Fruit fly (Drosophila melanogaster): ENCODE results near the gene CrebA.

Gene CrebA

dm6 chr3L:15563058-15563850, 28.1 kb downstream of the CrebA start, which contains the start of the genes CG7739 and SCCRO (continued):
- TF ChIP-seq en (GFP tag; optimal IDR thresholded peaks at IDR 0.05) (no peak), Gsc (GFP tag; IDR thresholded peaks at IDR 0.05) (no peak), CG6765 (GFP tag; optimal IDR thresholded peaks at IDR 0.05) (no peak), CG17385 (GFP tag; optimal IDR thresholded peaks at IDR 0.05) (peak; percentile 42), slou (GFP tag; optimal IDR thresholded peaks at IDR 0.05) (no peak), aop (GFP tag; IDR thresholded peaks at IDR 0.05) (no peak), her (GFP tag; optimal IDR thresholded peaks at IDR 0.05) (peak; percentile 10), CG6854 (GFP tag; optimal IDR thresholded peaks at IDR 0.05) (no peak), CG34422 (GFP tag; IDR thresholded peaks at IDR 0.05) (peak; percentile 72; the same call in 2 of the 3 replicates), Ets65A (GFP tag) (peak; percentile 92), jigr1 (GFP tag; IDR thresholded peaks at IDR 0.05) (no peak), CG4730 (GFP tag; IDR thresholded peaks at IDR 0.05) (peak; percentile 56; the same call in 1 of the 2 replicates), Opbp (GFP tag; IDR thresholded peaks at IDR 0.05; ENCODE audit: partially characterized antibody) (0 out of 3 replicates have a peak, but pooled peaks have one; percentile 61), chif (GFP tag; optimal IDR thresholded peaks at IDR 0.05) (no peak), Fer2 (tag; optimal IDR thresholded peaks at IDR 0.05) (peak; percentile 56), z (GFP tag; IDR thresholded peaks at IDR 0.05) (no peak), gsb-n (tag; optimal IDR thresholded peaks at IDR 0.05) (peak; percentile 65), shn (GFP tag; optimal IDR thresholded peaks at IDR 0.05) (no peak), pb (GFP tag; optimal IDR thresholded peaks at IDR 0.05) (no peak), CG17912 (GFP tag; optimal IDR thresholded peaks at IDR 0.05) (peak; percentile 28), luna (GFP tag; optimal IDR thresholded peaks at IDR 0.05) (no peak), CG15073 (GFP tag; optimal IDR thresholded peaks at IDR 0.05) (peak; percentile 96), Nf-YA (GFP tag; IDR thresholded peaks at IDR 0.05) (no peak), scrt (GFP tag; optimal IDR thresholded peaks at IDR 0.05) (no peak), Hey (tag; optimal IDR thresholded peaks at IDR 0.05) (no peak), CG6175 (GFP tag; IDR thresholded peaks at IDR 0.05) (no peak), D19B (GFP tag; optimal IDR thresholded peaks at IDR 0.05) (no peak), CG14441 (GFP tag; IDR thresholded peaks at IDR 0.05) (peak; percentile 71), CG7928 (GFP tag; optimal IDR thresholded peaks at IDR 0.05) (no peak), CG1647 (GFP tag; optimal IDR thresholded peaks at IDR 0.05) (peak; percentile 7), Deaf1 (tag; optimal IDR thresholded peaks at IDR 0.05) (no peak), oc (tag; optimal IDR thresholded peaks at IDR 0.05) (no peak), unpg (GFP tag; optimal IDR thresholded peaks at IDR 0.05) (peak; percentile 61), eyg (GFP tag; optimal IDR thresholded peaks at IDR 0.05) (no peak), Bdp1 (GFP tag; optimal IDR thresholded peaks at IDR 0.05) (peak; percentile 35), chn (GFP tag; optimal IDR thresholded peaks at IDR 0.05) (peak; percentile 49), cad (GFP tag; optimal IDR thresholded peaks at IDR 0.05) (no peak), CG5245 (GFP tag; optimal IDR thresholded peaks at IDR 0.05) (peak; percentile 44), Hr51 (GFP tag; optimal IDR thresholded peaks at IDR 0.05) (peak; percentile 43 to 67), crp (GFP tag; optimal IDR thresholded peaks at IDR 0.05) (peak in 1 of 2 experiments; percentile 70), NC2β (GFP tag; optimal IDR thresholded peaks at IDR 0.05) (peak; percentile 32), NC2α (GFP tag; optimal IDR thresholded peaks at IDR 0.05) (no peak), CG8290 (GFP tag; optimal IDR thresholded peaks at IDR 0.05) (no peak), CG8290 (tag; optimal IDR thresholded peaks at IDR 0.05) (no peak), Doc2 (GFP tag; IDR thresholded peaks at IDR 0.05) (no peak), ken (GFP tag; IDR thresholded peaks at IDR 0.05) (0 out of 3 replicates have a peak, but pooled peaks have one; percentile 52), bigmax (GFP tag; optimal IDR thresholded peaks at IDR 0.05) (no peak), pros (GFP tag; optimal IDR thresholded peaks at IDR 0.05) (no peak), p53 (GFP tag; optimal IDR thresholded peaks at IDR 0.05) (no peak), pfk (GFP tag; optimal IDR thresholded peaks at IDR 0.05) (no peak)

Measured in whole organism, embryonic.